Fruit fly (Drosophila melanogaster): Measurements from ENCODE around the gene CG11498.
A peak's percentile ranks its signal among the peaks of the same experiment; 100 is the strongest.

Gene CG11498

DNA sequence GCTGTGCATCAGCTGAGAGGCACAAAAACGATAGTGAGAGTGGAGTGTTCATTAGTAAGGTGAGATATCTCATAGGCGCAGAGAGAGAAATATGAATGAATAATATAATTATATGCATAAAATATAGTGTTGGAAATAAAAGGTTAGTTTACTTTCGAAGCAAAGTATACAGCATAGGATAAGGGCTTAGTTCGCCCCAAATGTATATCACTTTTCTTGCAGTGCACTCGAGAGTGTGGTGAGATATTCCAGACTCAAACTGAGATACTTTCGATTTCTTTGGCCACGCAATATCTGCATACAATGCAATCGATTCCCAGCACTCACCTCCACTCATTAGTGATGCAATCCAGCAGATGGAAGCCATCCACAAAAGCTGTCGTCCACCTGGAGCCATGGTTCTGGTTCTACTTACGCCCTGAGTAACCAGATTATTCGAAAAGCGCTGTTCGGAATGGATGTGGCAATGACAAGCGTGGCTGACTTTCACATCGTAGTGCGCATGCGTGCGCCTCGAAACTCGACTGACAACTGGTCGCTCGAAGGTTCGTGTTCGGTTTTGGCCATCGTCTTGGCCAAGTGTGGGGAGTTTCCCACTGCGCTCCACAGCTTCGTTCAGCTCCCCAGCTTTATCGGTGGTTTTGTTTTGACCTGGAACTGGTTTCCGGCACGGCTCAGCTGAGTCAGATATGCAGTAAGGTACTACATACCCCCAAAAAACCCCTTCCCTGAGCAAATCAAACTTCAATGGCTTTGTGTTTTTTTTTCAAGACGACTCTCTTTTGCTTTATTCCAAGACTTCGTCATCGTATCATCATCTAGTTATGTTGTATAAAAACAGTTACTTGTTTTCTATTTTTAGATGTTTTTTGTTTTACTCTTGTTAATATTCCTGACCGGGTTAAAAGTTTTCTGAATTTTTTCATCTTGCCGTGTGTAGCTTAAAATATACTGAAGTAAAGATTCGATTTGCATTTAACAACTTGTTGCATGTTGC lies 10.7 kb upstream of the CG11498 start, which contains the start of gene Rsod (continued):
- TF ChIP-seq Hr51 (GFP tag; optimal IDR thresholded peaks at IDR 0.05) (peak in 1 of 2 experiments; percentile 66), Atf3 (GFP tag; optimal IDR thresholded peaks at IDR 0.05) (no peak), stc (GFP tag; IDR thresholded peaks at IDR 0.05) (peak; percentile 70), CG7987 (GFP tag; optimal IDR thresholded peaks at IDR 0.05) (no peak), stwl (tag; optimal IDR thresholded peaks at IDR 0.05) (no peak), CG4328 (GFP tag; optimal IDR thresholded peaks at IDR 0.05) (no peak), mld (GFP tag; IDR thresholded peaks at IDR 0.05; ENCODE audit: partially characterized antibody) (peak; percentile 62; the same call in 1 of the 3 replicates), CG18011 (GFP tag; optimal IDR thresholded peaks at IDR 0.05) (no peak), CG31388 (GFP tag; optimal IDR thresholded peaks at IDR 0.05) (no peak), ato (GFP tag; IDR thresholded peaks at IDR 0.05; ENCODE audit: partially characterized antibody) (no peak), Elba2 (GFP tag; optimal IDR thresholded peaks at IDR 0.05) (no peak), CG16815 (GFP tag; optimal IDR thresholded peaks at IDR 0.05) (peak; percentile 9), ash1 (GFP tag; optimal IDR thresholded peaks at IDR 0.05) (no peak), MESR4 (GFP tag; optimal IDR thresholded peaks at IDR 0.05) (no peak), ssp (GFP tag; IDR thresholded peaks at IDR 0.05) (peak; percentile 56), ac (GFP tag; optimal IDR thresholded peaks at IDR 0.05) (no peak), Ada2b (GFP tag; IDR thresholded peaks at IDR 0.05) (peak; percentile 54), Six4 (GFP tag; optimal IDR thresholded peaks at IDR 0.05) (peak; percentile 23), Ets97D (GFP tag; optimal IDR thresholded peaks at IDR 0.05) (no peak), CG1832 (GFP tag; optimal IDR thresholded peaks at IDR 0.05) (no peak), Rfx (GFP tag; IDR thresholded peaks at IDR 0.05) (peak; percentile 62), CG6254 (GFP tag; optimal IDR thresholded peaks at IDR 0.05) (peak; percentile 45), Doc3 (GFP tag; IDR thresholded peaks at IDR 0.05; ENCODE audit: partially characterized antibody) (no peak), CTCF (GFP tag; optimal IDR thresholded peaks at IDR 0.05) (no peak), dimm (GFP tag; IDR thresholded peaks at IDR 0.05) (peak; percentile 50), nerfin-1 (tag; optimal IDR thresholded peaks at IDR 0.05) (peak; percentile 9), CG4617 (GFP tag; optimal IDR thresholded peaks at IDR 0.05; ENCODE audit: borderline replicate concordance) (no peak), CG42726 (GFP tag; IDR thresholded peaks at IDR 0.05; ENCODE audit: partially characterized antibody) (no peak), Hr39 (optimal IDR thresholded peaks at IDR 0.05) (no peak), Lhr (GFP tag; optimal IDR thresholded peaks at IDR 0.05) (peak; percentile 16), CG16863 (GFP tag; optimal IDR thresholded peaks at IDR 0.05) (peak; percentile 7), Myb (GFP tag; optimal IDR thresholded peaks at IDR 0.05) (no peak), pzg (GFP tag; optimal IDR thresholded peaks at IDR 0.05) (no peak), zfh2 (GFP tag; optimal IDR thresholded peaks at IDR 0.05) (no peak), CG9215 (GFP tag; IDR thresholded peaks at IDR 0.05) (no peak), CG33213 (GFP tag; optimal IDR thresholded peaks at IDR 0.05) (no peak), CG6683 (GFP tag; optimal IDR thresholded peaks at IDR 0.05) (no peak), CG3847 (GFP tag; IDR thresholded peaks at IDR 0.05) (peak; percentile 31; the same call in 1 of the 2 replicates), Scr (GFP tag; IDR thresholded peaks at IDR 0.05; ENCODE audit: partially characterized antibody) (no peak), nau (GFP tag; optimal IDR thresholded peaks at IDR 0.05) (no peak), jumu (GFP tag; optimal IDR thresholded peaks at IDR 0.05) (no peak), usp (GFP tag; optimal IDR thresholded peaks at IDR 0.05) (no peak), CG6175 (GFP tag; IDR thresholded peaks at IDR 0.05) (no peak), CG10147 (GFP tag; optimal IDR thresholded peaks at IDR 0.05) (no peak), CG1792 (GFP tag; optimal IDR thresholded peaks at IDR 0.05) (no peak), CG1603 (tag; optimal IDR thresholded peaks at IDR 0.05) (peak; percentile 64), ro (GFP tag; IDR thresholded peaks at IDR 0.05) (peak; percentile 42; the same call in 1 of the 2 replicates), CG11085 (GFP tag; IDR thresholded peaks at IDR 0.05) (0 out of 2 replicates have a peak, but pooled peaks have one; percentile 45)
